Fruit fly (Drosophila melanogaster) ovary, adult (tissue): ENCODE results near the gene CG16710.

Experiments
- CG17801 ChIP-seq: fragments of 200-800 bp; optimal IDR thresholded peaks from 2 replicates; lab custom pipeline; 2019; ENCODE audit warnings: missing biosample characterization, mild to moderate bottlenecking, missing genetic modification characterization, moderate library complexity; ENCODE audit not compliant: partially characterized antibody

Gene CG16710

dm6 chr3R:23666672-23667211 lies 15.6 kb upstream of the CG16710 start:
- no peak for TF ChIP-seq CG17801 (GFP tag; lab: Kevin White, UChicago)

- TF ChIP-seq CG17801 (GFP tag; lab: Kevin White, UChicago): no peak
These were observed 14.9 kb upstream of the CG16710 start for dm6 chr3R:23667451-23667850.

dm6 chr3R:23668583-23668982 lies 13.7 kb upstream of the CG16710 start:
- TF ChIP-seq CG17801 (GFP tag; lab: Kevin White, UChicago): no peak

dm6 chr3R:23669401-23670216 lies 12.7 kb upstream of the CG16710 start, which contains the start of gene CG31145:
Gene CG31145 (minus strand): TSS chr3R:23669659.
- TF ChIP-seq CG17801 (GFP tag; lab: Kevin White, UChicago): peak; percentile 98

- TF ChIP-seq CG17801 (GFP tag; lab: Kevin White, UChicago): no peak
These were observed 9.2 kb upstream of the CG16710 start for dm6 chr3R:23673084-23673483.

dm6 chr3R:23674369-23674768 lies 7.9 kb upstream of the CG16710 start:
- TF ChIP-seq CG17801 (GFP tag; lab: Kevin White, UChicago): no peak

dm6 chr3R:23675646-23676045 lies 6.7 kb upstream of the CG16710 start:
- TF ChIP-seq CG17801 (GFP tag; lab: Kevin White, UChicago): no peak

dm6 chr3R:23677058-23677457 lies 5.2 kb upstream of the CG16710 start, which contains the start of gene GILT3:
Gene GILT3 (plus strand): TSS chr3R:23677358.
- no peak for TF ChIP-seq CG17801 (GFP tag; lab: Kevin White, UChicago)

- TF ChIP-seq CG17801 (GFP tag; lab: Kevin White, UChicago): peak; percentile 97
These were observed 3.7 kb upstream of the CG16710 start, which contains the start of gene GILT2 for dm6 chr3R:23678349-23679193. Gene GILT2 (plus strand): TSS chr3R:23678895.

- TF ChIP-seq CG17801 (GFP tag; lab: Kevin White, UChicago): peak; percentile 0
These were observed 2.4 kb upstream of the CG16710 start, which contains the start of gene eIF3d1 for dm6 chr3R:23679911-23680336. Gene eIF3d1 (plus strand): TSS chr3R:23680039.

- TF ChIP-seq CG17801 (GFP tag; lab: Kevin White, UChicago): no peak
These were observed 1.5 kb downstream of the CG16710 start, which contains the start of gene CG18754 for dm6 chr3R:23683757-23684156. Gene CG18754 (plus strand): TSS chr3R:23684057.

- TF ChIP-seq CG17801 (GFP tag; lab: Kevin White, UChicago): no peak
These were observed 3.7 kb downstream of the CG16710 start, which contains the start of gene SPE for dm6 chr3R:23685955-23686354. Gene SPE (plus strand): TSS chr3R:23686255.

- no peak for TF ChIP-seq CG17801 (GFP tag; lab: Kevin White, UChicago)
These were observed 4.6 kb downstream of the CG16710 start for dm6 chr3R:23686924-23687323.

- TF ChIP-seq CG17801 (GFP tag; lab: Kevin White, UChicago): no peak
These were observed 12.3 kb downstream of the CG16710 start, which contains the start of gene CG10254 for dm6 chr3R:23694579-23695033. Gene CG10254 (minus strand): TSS chr3R:23694983.
